Worm (Caenorhabditis elegans) whole organism, midembryonic: ENCODE results near the gene moc-6.

Source experiments
- T22C8.4 ChIP-seq: fragments of 200-800 bp; sonication (Bioruptor generic); IDR thresholded peaks from 2 replicates; pipeline ENCODE4 v1.3.6; 2022; ENCODE audit warnings: missing genetic modification characterization, missing compliant biosample characterization
- cog-1 ChIP-seq: sonication (generic microtip); optimal IDR thresholded peaks from 2 replicates; lab custom pipeline; 2016; ENCODE audit warnings: missing genetic modification characterization, missing compliant biosample characterization
- flt-1 ChIP-seq: fragments of 200-800 bp; sonication (Bioruptor generic); IDR thresholded peaks from 2 replicates; pipeline ENCODE4 v1.3.6; 2022; ENCODE audit warnings: missing genetic modification characterization, missing compliant biosample characterization
- klf-2 ChIP-seq: fragments of 200-800 bp; sonication (Bioruptor generic); conservative IDR thresholded peaks from 2 replicates; pipeline ENCODE4 v1.3.6; 2022; ENCODE audit warnings: missing genetic modification reagents, missing genetic modification characterization, missing compliant biosample characterization
- ztf-29 ChIP-seq: fragments of 200-800 bp; sonication (Bioruptor generic); IDR thresholded peaks from 2 replicates; pipeline ENCODE4 v1.3.6; 2022; ENCODE audit warnings: missing genetic modification reagents, missing genetic modification characterization, missing compliant biosample characterization

DNA sequence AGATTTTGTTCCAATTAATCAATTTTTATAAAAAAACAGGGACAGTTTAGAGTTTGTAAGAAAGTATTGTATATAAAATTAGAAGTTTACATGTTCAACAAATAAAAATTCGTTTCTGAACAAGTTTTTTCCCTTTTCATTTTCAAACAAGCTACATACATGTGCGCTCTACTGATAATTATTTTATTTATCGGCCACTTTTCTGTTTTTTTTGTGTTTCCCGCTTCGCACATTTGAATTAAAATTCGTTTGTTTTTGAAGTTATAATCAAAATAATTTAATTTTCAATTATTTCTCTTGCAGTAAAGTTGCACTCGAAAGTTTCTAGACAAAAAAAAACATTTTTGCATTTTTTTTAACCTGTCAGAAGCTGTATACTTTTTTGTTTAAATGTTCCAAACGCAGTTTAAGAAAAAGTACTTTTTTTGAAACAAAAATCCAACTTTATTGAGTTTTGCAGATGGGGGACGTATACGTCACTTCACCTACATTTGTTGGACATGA is 5.1 kb upstream of the moc-6 start, which contains the start of gene hira-1:
- TF ChIP-seq flt-1 (GFP tag; lab: Robert Waterston, UW) = no peak
- no peak for TF ChIP-seq cog-1
- TF ChIP-seq ztf-29 (GFP tag; lab: Robert Waterston, UW) = no peak
- no peak for TF ChIP-seq klf-2 (GFP tag; lab: Robert Waterston, UW)
- no peak for TF ChIP-seq T22C8.4 (GFP tag; lab: Robert Waterston, UW)
